Worm (Caenorhabditis elegans) whole organism, L4/young adult: ENCODE measurements around the gene K09E9.3.

ENCODE experiments used
- W03F9.2 ChIP-seq: fragments of 150-350 bp; optimal IDR thresholded peaks from 2 replicates; lab custom pipeline; 2014; ENCODE audit warnings: missing biosample characterization, missing genetic modification characterization
- dao-5 ChIP-seq: sonication (generic microtip); optimal IDR thresholded peaks from 2 replicates; lab custom pipeline; 2016; ENCODE audit warnings: missing genotype, missing genetic modification characterization, moderate library complexity, missing compliant biosample characterization
- him-1 ChIP-seq: sonication (generic microtip); optimal IDR thresholded peaks from 2 replicates; lab custom pipeline; 2016; ENCODE audit warnings: missing genotype, missing genetic modification reagents, missing genetic modification characterization, missing compliant biosample characterization

DNA sequence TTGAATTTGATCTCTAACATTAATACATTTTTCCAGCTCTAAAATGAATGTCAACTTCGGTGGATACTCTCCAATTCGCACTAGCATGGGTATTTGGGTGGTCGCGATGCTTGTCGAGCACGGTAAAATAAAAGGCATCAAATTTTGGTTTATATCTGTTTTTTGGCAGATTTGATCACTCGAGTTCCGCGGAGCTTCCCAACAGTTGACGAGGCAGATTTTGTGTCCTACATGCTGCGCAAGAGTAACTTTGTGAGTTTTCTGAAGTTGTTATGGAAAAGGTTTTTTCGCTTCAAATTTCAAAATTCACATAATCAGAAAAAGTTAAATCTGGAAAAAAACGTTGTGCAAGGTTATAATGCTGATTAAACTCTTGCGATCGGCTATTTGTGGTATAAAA is 27.8 kb upstream of the K09E9.3 start:
- no peak for TF ChIP-seq dao-5
- TF ChIP-seq W03F9.2 (tag; lab: Kevin White, UChicago): no peak
- no peak for TF ChIP-seq him-1
